Worm (Caenorhabditis elegans): ENCODE data around the gene T19C4.24.
"Not testable (repeated sequence)": the region's sequence is repeated elsewhere in the genome, so short reads cannot be mapped to it uniquely, and the experiment has no call there.

T19C4.24 gene

DNA sequence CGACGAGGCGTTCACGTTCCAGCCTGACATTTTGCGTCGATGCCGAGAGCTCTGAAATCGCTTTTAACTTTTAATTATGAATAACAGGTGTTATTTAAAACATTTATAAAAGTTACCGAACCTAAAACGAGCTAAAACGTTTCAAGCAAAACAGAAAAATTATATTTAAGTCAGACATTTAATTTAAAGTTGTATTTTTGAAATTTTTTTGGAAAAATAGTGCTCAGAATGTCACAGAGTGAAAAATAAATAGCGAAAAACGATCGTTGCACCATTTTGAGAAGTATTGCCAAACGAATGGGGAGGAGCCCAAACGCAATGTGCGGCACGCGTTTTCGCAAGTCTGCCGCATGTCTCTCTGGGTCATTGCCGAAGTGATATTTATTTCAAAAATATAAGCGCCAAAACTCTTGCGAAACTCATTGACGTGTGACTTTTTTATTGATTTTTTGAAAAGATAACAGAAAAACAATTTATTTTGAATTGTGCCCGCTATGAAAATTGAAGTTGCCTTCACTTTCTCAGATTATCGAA is 33.7 kb downstream of the T19C4.24 start, which contains the start of gene erfa-3 (continued):
- TF ChIP-seq mab-5 (tag; optimal IDR thresholded peaks at IDR 0.05) = peak; percentile 56
- no peak for TF ChIP-seq nhr-77 (tag; optimal IDR thresholded peaks at IDR 0.05)
- no peak for TF ChIP-seq ama-1 (optimal IDR thresholded peaks at IDR 0.05)
- no peak for TF ChIP-seq mbf-1 (tag; optimal IDR thresholded peaks at IDR 0.05)
- TF ChIP-seq nhr-23 (tag; optimal IDR thresholded peaks at IDR 0.05) = no peak
- TF ChIP-seq nhr-12 (tag; optimal IDR thresholded peaks at IDR 0.05) = no peak
- TF ChIP-seq nhr-10 (tag; optimal IDR thresholded peaks at IDR 0.05) = no peak
- TF ChIP-seq lin-39 (tag; optimal IDR thresholded peaks at IDR 0.05) = no peak
- peak; percentile 43 for TF ChIP-seq lin-13 (GFP tag; optimal IDR thresholded peaks at IDR 0.05)
- peak; percentile 63 for TF ChIP-seq lin-11 (tag; optimal IDR thresholded peaks at IDR 0.05)
- TF ChIP-seq nhr-129 (tag; optimal IDR thresholded peaks at IDR 0.05) = peak; percentile 71
- no peak for TF ChIP-seq skn-1 (tag; optimal IDR thresholded peaks at IDR 0.05)
- TF ChIP-seq Y55F3AM.14 (GFP tag; optimal IDR thresholded peaks at IDR 0.05) = no peak
- TF ChIP-seq dmd-4 (tag; optimal IDR thresholded peaks at IDR 0.05) = no peak
- TF ChIP-seq ZK546.5 (tag; optimal IDR thresholded peaks at IDR 0.05) = no peak
- peak; percentile 48 for TF ChIP-seq sma-9 (GFP tag; optimal IDR thresholded peaks at IDR 0.05)
- no peak for TF ChIP-seq sma-9 (tag; optimal IDR thresholded peaks at IDR 0.05)
- no peak for TF ChIP-seq unc-39 (tag; optimal IDR thresholded peaks at IDR 0.05)
- no peak for TF ChIP-seq ceh-82 (tag; optimal IDR thresholded peaks at IDR 0.05)
- TF ChIP-seq fos-1 (tag; optimal IDR thresholded peaks at IDR 0.05) = peak; percentile 7
- no peak for TF ChIP-seq ztf-1 (GFP tag; conservative IDR thresholded peaks at IDR 0.05)
- no peak for TF ChIP-seq snpc-4 (tag; optimal IDR thresholded peaks at IDR 0.05)
- TF ChIP-seq mdl-1 (tag; optimal IDR thresholded peaks at IDR 0.05) = no peak
- TF ChIP-seq blmp-1 (tag; optimal IDR thresholded peaks at IDR 0.05; ENCODE audit: insufficient read depth) = no peak

ce11 chrV:11109647-11110046 is 37.2 kb downstream of the T19C4.24 start, which contains the start of gene Y42A5A.5:
Y42A5A.5 (minus strand) TSS chrV:11109747.
- TF ChIP-seq nhr-6 (tag; optimal IDR thresholded peaks at IDR 0.05); unc-55 (GFP tag; optimal IDR thresholded peaks at IDR 0.05); nhr-23 (tag; optimal IDR thresholded peaks at IDR 0.05): not testable (repeated sequence)

- no peak for TF ChIP-seq sma-3 (GFP tag; optimal IDR thresholded peaks at IDR 0.05)
- no peak for TF ChIP-seq nhr-129 (tag; optimal IDR thresholded peaks at IDR 0.05)
- TF ChIP-seq nhr-23 (tag; optimal IDR thresholded peaks at IDR 0.05) = no peak
- TF ChIP-seq ceh-16 (tag; optimal IDR thresholded peaks at IDR 0.05) = no peak
- TF ChIP-seq aly-2 (tag; optimal IDR thresholded peaks at IDR 0.05) = no peak
- TF ChIP-seq ceh-82 (tag; optimal IDR thresholded peaks at IDR 0.05) = no peak
- no peak for TF ChIP-seq skn-1 (tag; optimal IDR thresholded peaks at IDR 0.05)
- no peak for TF ChIP-seq blmp-1 (tag; optimal IDR thresholded peaks at IDR 0.05; ENCODE audit: insufficient read depth)
- no peak for TF ChIP-seq R02D3.7 (tag; optimal IDR thresholded peaks at IDR 0.05)
Measured at ce11 chrV:11104408-11104807, 42.4 kb downstream of the T19C4.24 start.

- no peak for TF ChIP-seq ztf-4 (tag; optimal IDR thresholded peaks at IDR 0.05)
Measured at ce11 chrV:11098599-11098998, 48.2 kb downstream of the T19C4.24 start, which contains the start of gene cdkl-1. cdkl-1 (plus strand) TSS chrV:11098899.

All from whole organism, L2 larva.